Worm (Caenorhabditis elegans) whole organism, L3 larva: ENCODE data around the gene H06I04.3.

Source experiments
- R02D3.7 ChIP-seq: fragments of 150-350 bp; optimal IDR thresholded peaks from 2 replicates; lab custom pipeline; 2014; ENCODE audit warnings: missing biosample characterization, missing genetic modification characterization
- ZK546.5 ChIP-seq: sonication (generic microtip); optimal IDR thresholded peaks from 2 replicates; lab custom pipeline; 2017; ENCODE audit warnings: missing biosample characterization, missing genetic modification characterization
- aly-2 ChIP-seq: fragments of 150-350 bp; optimal IDR thresholded peaks from 2 replicates; lab custom pipeline; 2014; ENCODE audit warnings: missing biosample characterization, missing genetic modification characterization
- ama-1 ChIP-seq: fragments of 150-350 bp; optimal IDR thresholded peaks from 2 replicates; lab custom pipeline; 2018
- ceh-16 ChIP-seq: sonication (generic microtip); optimal IDR thresholded peaks from 2 replicates; lab custom pipeline; 2017; ENCODE audit warnings: missing biosample characterization, missing genetic modification characterization
- ceh-28 ChIP-seq: fragments of 150-350 bp; optimal IDR thresholded peaks from 2 replicates; lab custom pipeline; 2014; ENCODE audit warnings: missing biosample characterization, missing genetic modification reagents, missing genetic modification characterization
- ceh-82 ChIP-seq: fragments of 150-350 bp; optimal IDR thresholded peaks from 2 replicates; lab custom pipeline; 2014; ENCODE audit warnings: missing biosample characterization, missing genetic modification characterization
- ceh-9 ChIP-seq: sonication (generic microtip); optimal IDR thresholded peaks from 2 replicates; lab custom pipeline; 2018; ENCODE audit warnings: missing biosample characterization, missing genetic modification characterization
- daf-12 ChIP-seq: fragments of 150-350 bp; optimal IDR thresholded peaks from 2 replicates; lab custom pipeline; 2014; ENCODE audit warnings: missing biosample characterization, missing genetic modification reagents, missing genetic modification characterization
- egl-27 ChIP-seq: sonication (generic microtip); optimal IDR thresholded peaks from 4 replicates; lab custom pipeline; 2017; ENCODE audit warnings: missing biosample characterization, missing genetic modification reagents, missing genetic modification characterization
- egl-5 ChIP-seq: fragments of 150-350 bp; optimal IDR thresholded peaks from 2 replicates; lab custom pipeline; 2017; ENCODE audit warnings: missing biosample characterization, missing genetic modification reagents, missing genetic modification characterization, inconsistent platforms
- elt-1 ChIP-seq: fragments of 150-350 bp; optimal IDR thresholded peaks from 2 replicates; lab custom pipeline; 2014; ENCODE audit warnings: missing biosample characterization, missing genetic modification characterization
- elt-2 ChIP-seq: sonication (generic microtip); optimal IDR thresholded peaks from 2 replicates; lab custom pipeline; 2016; ENCODE audit warnings: missing genetic modification reagents, mild to moderate bottlenecking, missing genetic modification characterization, missing compliant biosample characterization
- elt-3 ChIP-seq, 3 experiments: fragments of 150-350 bp in 1 of 3; sonication (generic microtip) in 2 of 3; optimal IDR thresholded peaks; 2 replicates in 2 of 3; 4 replicates in 1 of 3; lab custom pipeline; 2014 to 2017; ENCODE audit warnings: missing biosample characterization in 3 of 3, missing genetic modification characterization in 3 of 3
- eor-1 ChIP-seq, 2 experiments: fragments of 150-350 bp; optimal IDR thresholded peaks; 2 replicates each; lab custom pipeline; 2014 to 2018; ENCODE audit warnings: missing biosample characterization in 2 of 2, missing genetic modification characterization in 2 of 2
- fkh-10 ChIP-seq: sonication (generic microtip); optimal IDR thresholded peaks from 2 replicates; lab custom pipeline; 2017; ENCODE audit warnings: missing biosample characterization, missing genetic modification reagents, missing genetic modification characterization
- hmg-11 ChIP-seq: sonication (generic microtip); optimal IDR thresholded peaks from 2 replicates; lab custom pipeline; 2016; ENCODE audit warnings: missing genetic modification characterization, missing compliant biosample characterization
- jun-1 ChIP-seq: fragments of 150-350 bp; optimal IDR thresholded peaks from 2 replicates; lab custom pipeline; 2014; ENCODE audit warnings: missing biosample characterization, missing genetic modification reagents, missing genetic modification characterization
- lin-15B ChIP-seq: fragments of 150-350 bp; optimal IDR thresholded peaks from 2 replicates; lab custom pipeline; 2014; ENCODE audit warnings: missing biosample characterization, missing genetic modification characterization
- lin-39 ChIP-seq: fragments of 150-350 bp; optimal IDR thresholded peaks from 2 replicates; lab custom pipeline; 2018; ENCODE audit warnings: missing biosample characterization, missing genetic modification reagents, missing genetic modification characterization
- lsy-12 ChIP-seq: sonication (generic microtip); optimal IDR thresholded peaks from 2 replicates; lab custom pipeline; 2016; ENCODE audit warnings: mild to moderate bottlenecking, missing genetic modification characterization, missing compliant biosample characterization
- mml-1 ChIP-seq: fragments of 150-350 bp; sonication (generic microtip); optimal IDR thresholded peaks from 3 replicates; lab custom pipeline; 2014; ENCODE audit warnings: missing biosample characterization, missing genetic modification characterization
- nfya-1 ChIP-seq: sonication (generic microtip); optimal IDR thresholded peaks from 2 replicates; lab custom pipeline; 2017; ENCODE audit warnings: missing genetic modification characterization, mild to moderate bottlenecking, missing compliant biosample characterization, antibody characterized with exemption, moderate library complexity; ENCODE audit not compliant: insufficient read depth
- nhr-11 ChIP-seq: fragments of 150-350 bp; optimal IDR thresholded peaks from 2 replicates; lab custom pipeline; 2014; ENCODE audit warnings: missing biosample characterization, missing genetic modification characterization
- nhr-12 ChIP-seq: fragments of 150-350 bp; optimal IDR thresholded peaks from 2 replicates; lab custom pipeline; 2014; ENCODE audit warnings: missing biosample characterization, missing genetic modification characterization
- nhr-23 ChIP-seq: fragments of 150-350 bp; optimal IDR thresholded peaks from 2 replicates; lab custom pipeline; 2014; ENCODE audit warnings: missing biosample characterization, missing genetic modification reagents, missing genetic modification characterization
- nhr-237 ChIP-seq: fragments of 150-350 bp; optimal IDR thresholded peaks from 2 replicates; lab custom pipeline; 2014; ENCODE audit warnings: missing biosample characterization, missing genetic modification characterization
- nhr-25 ChIP-seq: sonication (generic microtip); optimal IDR thresholded peaks from 2 replicates; lab custom pipeline; 2017; ENCODE audit warnings: missing biosample characterization, missing genetic modification characterization
- nhr-43 ChIP-seq: sonication (generic microtip); optimal IDR thresholded peaks from 2 replicates; lab custom pipeline; 2016; ENCODE audit warnings: mild to moderate bottlenecking, missing genetic modification characterization, missing compliant biosample characterization; ENCODE audit not compliant: poor library complexity, severe bottlenecking
- nhr-67 ChIP-seq: fragments of 150-350 bp; optimal IDR thresholded peaks from 2 replicates; lab custom pipeline; 2014; ENCODE audit warnings: missing biosample characterization, missing genetic modification characterization
- nhr-77 ChIP-seq: fragments of 150-350 bp; optimal IDR thresholded peaks from 2 replicates; lab custom pipeline; 2014; ENCODE audit warnings: missing biosample characterization, missing genetic modification characterization
- pha-4 ChIP-seq: fragments of 150-350 bp; optimal IDR thresholded peaks from 2 replicates; lab custom pipeline; 2014; ENCODE audit warnings: missing biosample characterization, missing genetic modification reagents, missing genetic modification characterization
- pqm-1 ChIP-seq: fragments of 150-350 bp; optimal IDR thresholded peaks from 2 replicates; lab custom pipeline; 2017; ENCODE audit warnings: missing biosample characterization, missing genetic modification characterization, inconsistent platforms
- sea-2 ChIP-seq: fragments of 150-350 bp; sonication (generic microtip); optimal IDR thresholded peaks from 4 replicates; lab custom pipeline; 2014; ENCODE audit warnings: missing biosample characterization, missing genetic modification reagents, missing genetic modification characterization
- snpc-4 ChIP-seq: fragments of 150-350 bp; optimal IDR thresholded peaks from 2 replicates; lab custom pipeline; 2014; ENCODE audit warnings: missing biosample characterization, missing genetic modification characterization
- tbx-2 ChIP-seq: sonication (generic microtip); optimal IDR thresholded peaks from 2 replicates; lab custom pipeline; 2016; ENCODE audit warnings: mild to moderate bottlenecking, missing genetic modification characterization, missing compliant biosample characterization
- unc-39 ChIP-seq: sonication (generic microtip); optimal IDR thresholded peaks from 4 replicates; lab custom pipeline; 2017; ENCODE audit warnings: missing biosample characterization, missing genetic modification characterization
- unc-62 ChIP-seq: fragments of 150-350 bp; sonication (generic microtip); optimal IDR thresholded peaks from 4 replicates; lab custom pipeline; 2014; ENCODE audit warnings: missing biosample characterization, missing genetic modification reagents, missing genetic modification characterization
- zag-1 ChIP-seq: fragments of 150-350 bp; optimal IDR thresholded peaks from 2 replicates; lab custom pipeline; 2014; ENCODE audit warnings: missing biosample characterization, missing genetic modification characterization
- ztf-11 ChIP-seq: fragments of 150-350 bp; optimal IDR thresholded peaks from 2 replicates; lab custom pipeline; 2014; ENCODE audit warnings: missing biosample characterization, missing genetic modification characterization
- ztf-4 ChIP-seq: fragments of 150-350 bp; optimal IDR thresholded peaks from 2 replicates; lab custom pipeline; 2014; ENCODE audit warnings: missing biosample characterization, missing genetic modification characterization

The H06I04.3 gene

ce11 chrIII:3064566-3064965 lies 5.8 kb upstream of the H06I04.3 start:
- TF ChIP-seq nfya-1 (tag; lab: Kevin White, UChicago) = no peak
- TF ChIP-seq ztf-4 = no peak
- no peak for TF ChIP-seq ceh-16
- TF ChIP-seq lin-39 = no peak
- no peak for TF ChIP-seq nhr-12
- TF ChIP-seq sea-2 (GFP tag; lab: Kevin White, UChicago) = no peak
- no peak for TF ChIP-seq nhr-23 (tag; lab: Kevin White, UChicago)
- TF ChIP-seq nhr-67 (tag; lab: Kevin White, UChicago) = no peak

ce11 chrIII:3065876-3066509 lies 4.3 kb upstream of the H06I04.3 start:
- no peak for TF ChIP-seq nhr-237
- peak; percentile 20 for TF ChIP-seq lin-15B (tag; lab: Kevin White, UChicago)
- TF ChIP-seq nhr-25 (tag; lab: Kevin White, UChicago) = peak; percentile 5
- no peak for TF ChIP-seq egl-27 (tag; lab: Kevin White, UChicago)
- TF ChIP-seq elt-3 (tag; optimal IDR thresholded peaks at IDR 0.05; lab: Kevin White, UChicago) = no peak
- peak; percentile 70 for TF ChIP-seq nhr-23 (tag; lab: Kevin White, UChicago)
- TF ChIP-seq daf-12 (tag; lab: Kevin White, UChicago) = no peak
- TF ChIP-seq ceh-28 (tag; lab: Kevin White, UChicago) = peak; percentile 61
- no peak for TF ChIP-seq nhr-77 (tag; lab: Kevin White, UChicago)
- TF ChIP-seq elt-2 (tag; lab: Kevin White, UChicago) = peak; percentile 27
- peak; percentile 60 for TF ChIP-seq jun-1 (tag; lab: Kevin White, UChicago)
- TF ChIP-seq nfya-1 (tag; lab: Kevin White, UChicago) = peak; percentile 66
- TF ChIP-seq nhr-67 (tag; lab: Kevin White, UChicago) = no peak
- TF ChIP-seq nhr-43 = peak; percentile 61
- TF ChIP-seq lsy-12 (tag; lab: Kevin White, UChicago) = peak; percentile 46
- TF ChIP-seq lin-39 = peak; percentile 35
- no peak for TF ChIP-seq nhr-11 (tag; lab: Kevin White, UChicago)
- TF ChIP-seq pqm-1 (tag; lab: Kevin White, UChicago) = peak; percentile 21
- peak; percentile 86 for TF ChIP-seq pha-4 (tag; lab: Kevin White, UChicago)
- TF ChIP-seq snpc-4 (tag; lab: Kevin White, UChicago) = peak; percentile 74
- no peak for TF ChIP-seq sea-2 (GFP tag; lab: Kevin White, UChicago)
- peak; percentile 39 for TF ChIP-seq hmg-11 (tag; lab: Kevin White, UChicago)

- TF ChIP-seq nhr-12 = no peak
- TF ChIP-seq ztf-11 (tag; lab: Kevin White, UChicago) = no peak
- no peak for TF ChIP-seq jun-1 (tag; lab: Kevin White, UChicago)
- no peak for TF ChIP-seq tbx-2 (tag; lab: Kevin White, UChicago)
- no peak for TF ChIP-seq lsy-12 (tag; lab: Kevin White, UChicago)
- TF ChIP-seq ZK546.5 (tag; lab: Kevin White, UChicago) = no peak
- TF ChIP-seq ceh-9 (tag; lab: Kevin White, UChicago) = no peak
- no peak for TF ChIP-seq mml-1 (tag; lab: Kevin White, UChicago)
- no peak for TF ChIP-seq ceh-82
- TF ChIP-seq elt-2 (tag; lab: Kevin White, UChicago) = no peak
- no peak for TF ChIP-seq nhr-25 (tag; lab: Kevin White, UChicago)
- TF ChIP-seq elt-3 (tag; optimal IDR thresholded peaks at IDR 0.05; lab: Kevin White, UChicago) = no peak
- TF ChIP-seq nhr-23 (tag; lab: Kevin White, UChicago) = no peak
- TF ChIP-seq aly-2 (tag; lab: Kevin White, UChicago) = no peak
- TF ChIP-seq unc-62 (GFP tag; lab: Kevin White, UChicago) = no peak
- TF ChIP-seq egl-5 (tag; lab: Kevin White, UChicago) = no peak
- no peak for TF ChIP-seq elt-1 (tag; lab: Kevin White, UChicago)
Measured at ce11 chrIII:3066769-3067168, 3.6 kb upstream of the H06I04.3 start.

- TF ChIP-seq lsy-12 (tag; lab: Kevin White, UChicago) = peak; percentile 55
- peak in 1 of 3 experiments; percentile 15 for TF ChIP-seq elt-3 (tag; optimal IDR thresholded peaks at IDR 0.05; lab: Kevin White, UChicago)
- TF ChIP-seq ama-1 (lab: Kevin White, UChicago) = peak; percentile 22
- peak; percentile 93 for TF ChIP-seq nhr-23 (tag; lab: Kevin White, UChicago)
- TF ChIP-seq elt-1 (tag; lab: Kevin White, UChicago) = peak; percentile 45
- peak; percentile 17 for TF ChIP-seq ztf-4
- TF ChIP-seq lin-39 = peak; percentile 81
- TF ChIP-seq ZK546.5 (tag; lab: Kevin White, UChicago) = peak; percentile 89
- TF ChIP-seq egl-5 (tag; lab: Kevin White, UChicago) = peak; percentile 60
- TF ChIP-seq nhr-67 (tag; lab: Kevin White, UChicago) = no peak
- TF ChIP-seq unc-62 (GFP tag; lab: Kevin White, UChicago) = no peak
- no peak for TF ChIP-seq ceh-9 (tag; lab: Kevin White, UChicago)
- TF ChIP-seq fkh-10 (GFP tag; lab: Kevin White, UChicago) = peak; percentile 77
- TF ChIP-seq R02D3.7 (tag; lab: Kevin White, UChicago) = peak; percentile 81
- TF ChIP-seq zag-1 (tag; lab: Kevin White, UChicago) = no peak
- TF ChIP-seq ceh-16 = no peak
- peak; percentile 61 for TF ChIP-seq nhr-43
- TF ChIP-seq mml-1 (tag; lab: Kevin White, UChicago) = no peak
- TF ChIP-seq eor-1 (tag; optimal IDR thresholded peaks at IDR 0.05; lab: Kevin White, UChicago) = no peak
- no peak for TF ChIP-seq unc-39 (tag; lab: Kevin White, UChicago)
- TF ChIP-seq egl-27 (tag; lab: Kevin White, UChicago) = peak; percentile 8
- peak; percentile 27 for TF ChIP-seq hmg-11 (tag; lab: Kevin White, UChicago)
- TF ChIP-seq nhr-11 (tag; lab: Kevin White, UChicago) = peak; percentile 41
- TF ChIP-seq ceh-82 = peak; percentile 46
- TF ChIP-seq nhr-77 (tag; lab: Kevin White, UChicago) = peak; percentile 54
- peak; percentile 85 for TF ChIP-seq snpc-4 (tag; lab: Kevin White, UChicago)
- TF ChIP-seq sea-2 (GFP tag; lab: Kevin White, UChicago) = no peak
Measured at ce11 chrIII:3067909-3068455, 2.3 kb upstream of the H06I04.3 start, which contains the start of gene ubl-1. Gene ubl-1, plus strand, starts transcription at chrIII:3068310.
